Worm (Caenorhabditis elegans) whole organism, midembryonic: ENCODE data around the gene Y6E2A.5.
"Not testable (repeated sequence)": the region's sequence is repeated elsewhere in the genome, so short reads cannot be mapped to it uniquely, and the experiment has no call there.

Experiments
- cog-1 ChIP-seq: sonication (generic microtip); optimal IDR thresholded peaks from 2 replicates; lab custom pipeline; 2016; ENCODE audit warnings: missing genetic modification characterization, missing compliant biosample characterization
- klf-2 ChIP-seq: fragments of 200-800 bp; sonication (Bioruptor generic); conservative IDR thresholded peaks from 2 replicates; pipeline ENCODE4 v1.3.6; 2022; ENCODE audit warnings: missing genetic modification reagents, missing genetic modification characterization, missing compliant biosample characterization
- med-1 ChIP-seq: sonication (generic microtip); optimal IDR thresholded peaks from 2 replicates; lab custom pipeline; 2017; ENCODE audit warnings: missing genetic modification characterization, mild to moderate bottlenecking, missing compliant biosample characterization, antibody characterized with exemption, missing genetic modification reagents; ENCODE audit not compliant: insufficient read depth
- ref-1 ChIP-seq: fragments of 200-800 bp; sonication (Bioruptor generic); conservative IDR thresholded peaks from 2 replicates; pipeline ENCODE4 v1.3.6; 2022; ENCODE audit warnings: missing genetic modification reagents, missing genetic modification characterization, missing compliant biosample characterization
- ztf-23 ChIP-seq: fragments of 200-800 bp; sonication (Bioruptor generic); IDR thresholded peaks from 2 replicates; pipeline ENCODE4 v1.3.6; 2022; ENCODE audit warnings: missing genetic modification reagents, missing genetic modification characterization, missing compliant biosample characterization
- ztf-29 ChIP-seq: fragments of 200-800 bp; sonication (Bioruptor generic); IDR thresholded peaks from 2 replicates; pipeline ENCODE4 v1.3.6; 2022; ENCODE audit warnings: missing genetic modification reagents, missing genetic modification characterization, missing compliant biosample characterization

Gene Y6E2A.5

DNA sequence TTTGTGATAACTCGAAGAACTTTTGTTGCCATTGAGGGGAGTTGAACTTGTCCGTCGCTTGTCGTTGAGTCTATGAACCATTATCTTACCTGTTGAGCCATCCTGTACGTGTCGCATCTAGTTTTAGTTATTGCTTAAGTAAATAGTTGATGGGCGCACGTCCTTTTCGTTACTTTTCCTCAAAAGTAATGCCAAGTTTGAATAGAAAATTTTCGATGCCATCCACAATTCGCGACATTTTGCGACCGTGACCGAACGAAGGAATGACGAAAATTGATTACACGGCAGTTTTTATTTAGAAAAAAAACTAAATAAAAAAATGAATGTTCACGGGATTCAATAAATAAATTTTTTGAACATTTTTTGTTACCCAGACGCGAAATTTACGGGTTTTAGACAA lies 50.3 kb downstream of the Y6E2A.5 start, which contains the start of gene F53E4.1:
Gene F53E4.1, minus strand, starts transcription at position 101 of the 400 bp plus-strand sequence.
- not testable (repeated sequence) for TF ChIP-seq klf-2 (GFP tag; lab: Robert Waterston, UW); med-1 (GFP tag; lab: Kevin White, UChicago); ztf-23 (GFP tag; lab: Robert Waterston, UW)

DNA sequence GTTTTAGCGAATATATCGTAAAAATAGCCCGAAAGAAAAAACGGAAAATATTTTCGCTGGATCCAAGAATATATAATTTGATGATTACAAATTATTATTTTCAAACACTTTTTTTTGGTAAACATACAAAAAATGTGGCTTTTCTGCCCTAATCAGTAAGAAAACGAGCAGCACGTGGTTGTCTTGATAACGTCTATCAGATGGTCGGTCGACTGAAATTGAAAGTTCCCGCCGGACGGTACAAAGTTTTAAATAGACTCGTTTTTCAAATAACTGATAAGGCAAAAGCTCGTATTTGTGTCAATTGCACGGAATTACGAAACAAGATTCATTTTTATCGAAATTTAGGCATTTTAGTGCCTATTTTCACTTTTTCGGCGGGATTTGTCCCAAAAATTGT lies 51.7 kb downstream of the Y6E2A.5 start:
- TF ChIP-seq ztf-23 (GFP tag; lab: Robert Waterston, UW) (no peak), ref-1 (GFP tag; lab: Robert Waterston, UW) (no peak), cog-1 (tag; lab: Kevin White, UChicago) (no peak), ztf-29 (GFP tag; lab: Robert Waterston, UW) (no peak), klf-2 (GFP tag; lab: Robert Waterston, UW) (no peak)
